Worm (Caenorhabditis elegans): Measurements from ENCODE around the gene set-16.

- no peak for TF ChIP-seq ama-1 (optimal IDR thresholded peaks at IDR 0.05)
- no peak for TF ChIP-seq mdl-1 (tag; optimal IDR thresholded peaks at IDR 0.05)
- TF ChIP-seq aly-2 (tag; optimal IDR thresholded peaks at IDR 0.05): no peak
- TF ChIP-seq unc-39 (tag; optimal IDR thresholded peaks at IDR 0.05): no peak
Measured at ce11 chrIII:13652010-13652409, 8.3 kb downstream of the set-16 start.
